Worm (Caenorhabditis elegans) whole organism, L4 larva: ENCODE results near the gene T19B10.12.

ENCODE experiments used
- D1046.2 ChIP-seq: fragments of 200-800 bp; sonication (Bioruptor generic); IDR thresholded peaks from 2 replicates; pipeline ENCODE4 v1.3.6; 2022; ENCODE audit warnings: missing genetic modification characterization, missing compliant biosample characterization
- T20F7.1 ChIP-seq: fragments of 200-800 bp; sonication (Bioruptor generic); optimal IDR thresholded peaks from 2 replicates; lab custom pipeline; 2018; ENCODE audit warnings: mild to moderate bottlenecking, missing genetic modification characterization, missing compliant biosample characterization
- aly-2 ChIP-seq: sonication (generic microtip); optimal IDR thresholded peaks from 2 replicates; lab custom pipeline; 2018; ENCODE audit warnings: missing biosample characterization, missing genetic modification characterization
- ama-1 ChIP-seq: fragments of 150-350 bp; optimal IDR thresholded peaks from 2 replicates; lab custom pipeline; 2014; ENCODE audit warnings: inconsistent platforms, mixed read lengths
- attf-4 ChIP-seq: sonication (generic microtip); optimal IDR thresholded peaks from 3 replicates; lab custom pipeline; 2017; ENCODE audit warnings: missing biosample characterization, missing genetic modification characterization
- ceh-20 ChIP-seq: fragments of 200-800 bp; sonication (Bioruptor generic); IDR thresholded peaks from 2 replicates; pipeline ENCODE4 v1.3.6; 2022; ENCODE audit warnings: missing genetic modification reagents, missing genetic modification characterization, missing compliant biosample characterization
- cey-2 ChIP-seq: sonication (generic microtip); optimal IDR thresholded peaks from 3 replicates; lab custom pipeline; 2017; ENCODE audit warnings: missing genetic modification characterization, mild to moderate bottlenecking, missing compliant biosample characterization, antibody characterized with exemption, borderline replicate concordance; ENCODE audit not compliant: insufficient read depth
- ctbp-1 ChIP-seq: fragments of 200-800 bp; sonication (Bioruptor generic); IDR thresholded peaks from 2 replicates; pipeline ENCODE4 v1.3.6; 2022; ENCODE audit warnings: missing genetic modification reagents, missing genetic modification characterization, missing compliant biosample characterization
- daf-12 ChIP-seq: fragments of 150-350 bp; optimal IDR thresholded peaks from 2 replicates; lab custom pipeline; 2014; ENCODE audit warnings: missing biosample characterization, missing genetic modification reagents, missing genetic modification characterization
- dmd-6 ChIP-seq: fragments of 200-800 bp; sonication (Bioruptor generic); IDR thresholded peaks from 2 replicates; pipeline ENCODE4 v1.3.6; 2022; ENCODE audit warnings: missing genetic modification reagents, missing genetic modification characterization, missing compliant biosample characterization
- duxl-1 ChIP-seq: sonication (generic microtip); optimal IDR thresholded peaks from 2 replicates; lab custom pipeline; 2016; ENCODE audit warnings: mild to moderate bottlenecking, missing genetic modification characterization, moderate library complexity, missing compliant biosample characterization; ENCODE audit not compliant: poor library complexity
- hlh-30 ChIP-seq: sonication (generic microtip); optimal IDR thresholded peaks from 2 replicates; lab custom pipeline; 2017; ENCODE audit warnings: antibody characterized with exemption, mild to moderate bottlenecking, missing genetic modification characterization, missing compliant biosample characterization; ENCODE audit not compliant: insufficient read depth
- lin-15B ChIP-seq: fragments of 150-350 bp; sonication (generic microtip); optimal IDR thresholded peaks from 3 replicates; lab custom pipeline; 2014; ENCODE audit warnings: missing biosample characterization, missing genetic modification characterization
- lin-29 ChIP-seq: fragments of 200-800 bp; sonication (Bioruptor generic); IDR thresholded peaks from 2 replicates; pipeline ENCODE4 v1.3.6; 2022; ENCODE audit warnings: missing genetic modification reagents, missing genetic modification characterization, missing compliant biosample characterization
- lin-39 ChIP-seq: fragments of 150-350 bp; optimal IDR thresholded peaks from 2 replicates; lab custom pipeline; 2014; ENCODE audit warnings: missing biosample characterization, missing genetic modification reagents, missing genetic modification characterization
- madf-9 ChIP-seq: fragments of 200-800 bp; sonication (Bioruptor generic); conservative IDR thresholded peaks from 2 replicates; pipeline ENCODE4 v1.3.6; 2022; ENCODE audit warnings: missing genetic modification reagents, missing genetic modification characterization, missing compliant biosample characterization
- mdt-29 ChIP-seq: fragments of 200-800 bp; sonication (Bioruptor generic); IDR thresholded peaks from 2 replicates; pipeline ENCODE4 v1.3.6; 2022; ENCODE audit warnings: missing genetic modification reagents, missing genetic modification characterization, missing compliant biosample characterization
- mes-2 ChIP-seq: sonication (generic microtip); optimal IDR thresholded peaks from 2 replicates; lab custom pipeline; 2016; ENCODE audit warnings: missing genotype, mild to moderate bottlenecking, missing genetic modification characterization, missing compliant biosample characterization; ENCODE audit not compliant: poor library complexity, severe bottlenecking
- mxl-3 ChIP-seq: fragments of 200-800 bp; sonication (Bioruptor generic); optimal IDR thresholded peaks from 2 replicates; lab custom pipeline; 2018; ENCODE audit warnings: mild to moderate bottlenecking, missing genetic modification characterization, missing compliant biosample characterization
- nhr-237 ChIP-seq: sonication (generic microtip); optimal IDR thresholded peaks from 2 replicates; lab custom pipeline; 2017; ENCODE audit warnings: missing biosample characterization, missing genetic modification characterization
- nhr-25 ChIP-seq: sonication (generic microtip); optimal IDR thresholded peaks from 2 replicates; lab custom pipeline; 2017; ENCODE audit warnings: missing genetic modification characterization, mild to moderate bottlenecking, missing compliant biosample characterization, antibody characterized with exemption, moderate library complexity, borderline replicate concordance; ENCODE audit not compliant: insufficient read depth
- nhr-28 ChIP-seq: fragments of 150-350 bp; optimal IDR thresholded peaks from 2 replicates; lab custom pipeline; 2014; ENCODE audit warnings: missing biosample characterization, missing genetic modification characterization
- nhr-41 ChIP-seq: fragments of 200-800 bp; sonication (Bioruptor generic); IDR thresholded peaks from 2 replicates; pipeline ENCODE4 v1.3.6; 2022; ENCODE audit warnings: missing genetic modification reagents, missing genetic modification characterization, missing compliant biosample characterization
- php-3 ChIP-seq: fragments of 200-800 bp; sonication (Bioruptor generic); IDR thresholded peaks from 2 replicates; pipeline ENCODE4 v1.3.6; 2022; ENCODE audit warnings: missing genetic modification reagents, missing genetic modification characterization, missing compliant biosample characterization
- pqm-1 ChIP-seq: sonication (generic microtip); optimal IDR thresholded peaks from 2 replicates; lab custom pipeline; 2017; ENCODE audit warnings: missing biosample characterization, missing genetic modification characterization
- skn-1 ChIP-seq: fragments of 150-350 bp; optimal IDR thresholded peaks from 2 replicates; lab custom pipeline; 2014; ENCODE audit warnings: missing biosample characterization, missing genetic modification characterization
- snpc-4 ChIP-seq: fragments of 150-350 bp; optimal IDR thresholded peaks from 2 replicates; lab custom pipeline; 2014; ENCODE audit warnings: missing biosample characterization, missing genetic modification characterization
- spr-3 ChIP-seq: fragments of 200-800 bp; sonication (Bioruptor generic); optimal IDR thresholded peaks from 2 replicates; lab custom pipeline; 2018; ENCODE audit warnings: mild to moderate bottlenecking, missing genetic modification characterization, missing compliant biosample characterization
- unc-62 ChIP-seq, 3 experiments: fragments of 150-350 bp in 1 of 3; sonication (generic microtip); optimal IDR thresholded peaks in 2 of 3; peaks in 1 of 3; 1 replicate in 1 of 3; 2 replicates in 2 of 3; lab custom pipeline; 2014 to 2017; ENCODE audit warnings: missing biosample characterization in 3 of 3, missing genetic modification characterization in 3 of 3, missing genetic modification reagents in 3 of 3, missing genotype in 1 of 3
- vab-7 ChIP-seq: fragments of 200-800 bp; sonication (Bioruptor generic); IDR thresholded peaks from 2 replicates; pipeline ENCODE4 v1.3.6; 2022; ENCODE audit warnings: missing genetic modification reagents, missing genetic modification characterization, missing compliant biosample characterization
- zfp-3 ChIP-seq: fragments of 200-800 bp; sonication (Bioruptor generic); conservative IDR thresholded peaks from 2 replicates; pipeline ENCODE4 v1.3.6; 2022; ENCODE audit warnings: missing genetic modification reagents, missing genetic modification characterization, missing compliant biosample characterization
- ztf-7 ChIP-seq: fragments of 150-350 bp; optimal IDR thresholded peaks from 2 replicates; lab custom pipeline; 2014; ENCODE audit warnings: missing biosample characterization, missing genetic modification characterization

Gene T19B10.12

ce11 chrV:11263025-11263424, 12.2 kb downstream of the T19B10.12 start, which contains the start of gene F07B10.4:
F07B10.4 (minus strand) TSS chrV:11263125.
- TF ChIP-seq T20F7.1 (no peak), aly-2 (no peak), lin-29 (no peak), zfp-3 (GFP tag; lab: Robert Waterston, UW) (no peak), hlh-30 (tag; lab: Kevin White, UChicago) (no peak), nhr-28 (no peak)

- TF ChIP-seq ctbp-1 (GFP tag; lab: Robert Waterston, UW) (no peak), unc-62 (GFP tag; optimal IDR thresholded peaks at IDR 0.05 in 1 of 2; lab: Kevin White, UChicago) (peak in 1 of 2 experiments; percentile 10), unc-62 (tag; optimal IDR thresholded peaks at IDR 0.05; lab: Kevin White, UChicago) (no peak), mxl-3 (GFP tag; lab: Kevin White, UChicago) (peak; percentile 81), duxl-1 (tag; lab: Kevin White, UChicago) (no peak), mdt-29 (GFP tag; lab: Robert Waterston, UW) (no peak), lin-39 (tag; lab: Kevin White, UChicago) (no peak), dmd-6 (GFP tag; lab: Robert Waterston, UW) (peak; percentile 66), ama-1 (lab: Kevin White, UChicago) (no peak), pqm-1 (tag; lab: Kevin White, UChicago) (peak; percentile 63), D1046.2 (GFP tag; lab: Robert Waterston, UW) (no peak), nhr-41 (GFP tag; lab: Robert Waterston, UW) (no peak), nhr-28 (peak; percentile 37)
Observed at ce11 chrV:11265482-11265881, 14.6 kb downstream of the T19B10.12 start, which contains the start of gene cln-3.1. cln-3.1 (minus strand) TSS chrV:11265652.

ce11 chrV:11266681-11267080, 15.8 kb downstream of the T19B10.12 start, which contains the start of gene str-116:
str-116 (plus strand) TSS chrV:11266981.
- no peak for TF ChIP-seq skn-1
- no peak for TF ChIP-seq duxl-1 (tag; lab: Kevin White, UChicago)
- no peak for TF ChIP-seq lin-39 (tag; lab: Kevin White, UChicago)
- no peak for TF ChIP-seq spr-3 (GFP tag; lab: Kevin White, UChicago)
- TF ChIP-seq php-3 (GFP tag; lab: Robert Waterston, UW) = no peak
- TF ChIP-seq mes-2 = no peak
- no peak for TF ChIP-seq daf-12 (tag; lab: Kevin White, UChicago)
- no peak for TF ChIP-seq nhr-41 (GFP tag; lab: Robert Waterston, UW)
- TF ChIP-seq madf-9 (GFP tag; lab: Robert Waterston, UW) = no peak
- no peak for TF ChIP-seq cey-2 (tag; lab: Kevin White, UChicago)
- no peak for TF ChIP-seq snpc-4 (tag; lab: Kevin White, UChicago)
- no peak for TF ChIP-seq nhr-237

- TF ChIP-seq mxl-3 (GFP tag; lab: Kevin White, UChicago) = no peak
- TF ChIP-seq lin-15B (tag; lab: Kevin White, UChicago) = no peak
- TF ChIP-seq vab-7 = no peak
- TF ChIP-seq pqm-1 (tag; lab: Kevin White, UChicago) = no peak
- no peak for TF ChIP-seq ctbp-1 (GFP tag; lab: Robert Waterston, UW)
- TF ChIP-seq nhr-25 (tag; lab: Kevin White, UChicago) = no peak
- TF ChIP-seq ceh-20 (GFP tag; lab: Robert Waterston, UW) = no peak
- no peak for TF ChIP-seq attf-4 (tag; lab: Kevin White, UChicago)
- no peak for TF ChIP-seq ztf-7 (tag; lab: Kevin White, UChicago)
- TF ChIP-seq, all 104 proteins: peak for 0
Observed at ce11 chrV:11268791-11269190, 18.0 kb downstream of the T19B10.12 start, which contains the start of gene str-115. str-115 (plus strand) TSS chrV:11269091.
